Fruit fly (Drosophila melanogaster): ENCODE measurements around the gene CG31121.

DNA sequence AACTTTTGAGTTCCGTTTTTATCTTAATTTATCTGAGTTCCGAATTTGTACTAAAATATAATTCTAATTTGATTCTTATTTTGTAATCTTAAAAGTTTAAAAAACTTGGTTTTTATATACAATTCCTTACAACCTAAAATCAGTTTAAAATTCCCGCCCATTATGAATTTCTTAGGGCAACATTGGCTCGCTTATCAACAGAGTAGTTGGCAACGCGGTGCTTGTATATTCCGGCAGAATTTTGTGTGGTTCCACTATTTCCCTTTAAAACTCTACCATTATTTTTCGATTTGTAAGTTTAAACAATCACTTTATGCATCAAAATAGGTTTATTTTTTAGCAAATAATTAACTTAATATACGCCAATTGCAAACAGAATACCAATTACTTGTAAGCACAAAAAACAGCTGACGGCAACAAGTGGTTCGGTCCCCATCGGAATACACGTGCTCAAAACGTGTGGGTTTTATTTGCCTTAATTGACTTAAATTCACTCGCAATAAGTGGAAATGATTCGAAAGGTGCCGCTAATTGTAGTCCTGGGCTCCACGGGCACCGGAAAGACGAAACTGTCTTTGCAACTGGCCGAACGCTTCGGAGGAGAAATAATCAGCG lies 17.5 kb downstream of the CG31121 start, which contains the start of the genes CG11089 and CG31381:
- TF ChIP-seq Hr78 (GFP tag; optimal IDR thresholded peaks at IDR 0.05), result no peak
- no peak for TF ChIP-seq pan (optimal IDR thresholded peaks at IDR 0.05)
- TF ChIP-seq fru (GFP tag; optimal IDR thresholded peaks at IDR 0.05), result no peak
- TF ChIP-seq Myc (optimal IDR thresholded peaks at IDR 0.05), result peak; percentile 54
